Fruit fly (Drosophila melanogaster) whole organism, embryonic: ENCODE results near the gene CG5758.

Source experiments
- Aef1 ChIP-seq: fragments of 200-800 bp; sonication (Bioruptor generic); IDR thresholded peaks from 3 replicates; pipeline ENCODE4 v1.3.6; 2022; ENCODE audit warnings: missing biosample characterization, missing genetic modification characterization
- B-H1 ChIP-seq: fragments of 200-800 bp; sonication (Bioruptor generic); IDR thresholded peaks from 3 replicates; pipeline ENCODE4 v1.3.6; 2022; ENCODE audit warnings: missing biosample characterization, missing genetic modification characterization
- B-H2 ChIP-seq: fragments of 200-800 bp; sonication (Bioruptor generic); optimal IDR thresholded peaks from 2 replicates; lab custom pipeline; 2018; ENCODE audit warnings: missing biosample characterization, mild to moderate bottlenecking, missing genetic modification characterization
- CG10147 ChIP-seq: fragments of 200-800 bp; sonication (Bioruptor generic); optimal IDR thresholded peaks from 2 replicates; lab custom pipeline; 2019; ENCODE audit warnings: missing biosample characterization, mild to moderate bottlenecking, missing genetic modification characterization, moderate library complexity
- CG10366 ChIP-seq: fragments of 200-800 bp; sonication (Bioruptor generic); IDR thresholded peaks from 2 replicates; pipeline ENCODE4 v1.3.6; 2022; ENCODE audit warnings: missing biosample characterization, missing genetic modification characterization
- CG13296 ChIP-seq: fragments of 200-800 bp; sonication (Bioruptor generic); optimal IDR thresholded peaks from 3 replicates; lab custom pipeline; 2018; ENCODE audit warnings: missing biosample characterization, mild to moderate bottlenecking, missing genetic modification characterization
- CG14441 ChIP-seq: fragments of 200-800 bp; sonication (Bioruptor generic); IDR thresholded peaks from 2 replicates; pipeline ENCODE4 v1.3.6; 2022; ENCODE audit warnings: missing biosample characterization, missing genetic modification characterization
- CG15479 ChIP-seq: fragments of 200-800 bp; sonication (Bioruptor generic); optimal IDR thresholded peaks from 3 replicates; lab custom pipeline; 2019; ENCODE audit warnings: missing biosample characterization, mild to moderate bottlenecking, missing genetic modification characterization, moderate library complexity
- CG15601 ChIP-seq: fragments of 200-800 bp; sonication (Bioruptor generic); optimal IDR thresholded peaks from 3 replicates; lab custom pipeline; 2019; ENCODE audit warnings: missing biosample characterization, mild to moderate bottlenecking, missing genetic modification characterization, moderate library complexity
- CG17186 ChIP-seq: fragments of 200-800 bp; sonication (Bioruptor generic); optimal IDR thresholded peaks from 3 replicates; lab custom pipeline; 2017; ENCODE audit warnings: missing biosample characterization, missing genetic modification reagents, missing genetic modification characterization
- CG17361 ChIP-seq: fragments of 200-800 bp; sonication (Bioruptor generic); IDR thresholded peaks from 3 replicates; pipeline ENCODE4 v1.3.6; 2022; ENCODE audit warnings: missing biosample characterization, missing genetic modification characterization
- CG18262 ChIP-seq: fragments of 200-800 bp; optimal IDR thresholded peaks from 3 replicates; lab custom pipeline; 2019; ENCODE audit warnings: missing biosample characterization, mild to moderate bottlenecking, missing genetic modification characterization, moderate library complexity
- CG2199 ChIP-seq: fragments of 200-800 bp; sonication (Bioruptor generic); IDR thresholded peaks from 3 replicates; pipeline ENCODE4 v1.3.6; 2022; ENCODE audit warnings: missing biosample characterization, missing genetic modification characterization
- CG2875 ChIP-seq: fragments of 200-800 bp; sonication (Bioruptor generic); optimal IDR thresholded peaks from 2 replicates; lab custom pipeline; 2017; ENCODE audit warnings: missing biosample characterization, mild to moderate bottlenecking, missing genetic modification characterization, missing genetic modification reagents
- CG3065 ChIP-seq: fragments of 200-800 bp; sonication (Bioruptor generic); optimal IDR thresholded peaks from 2 replicates; lab custom pipeline; 2016; ENCODE audit warnings: missing biosample characterization, missing genetic modification characterization
- CG3407 ChIP-seq: fragments of 200-800 bp; sonication (Bioruptor generic); optimal IDR thresholded peaks from 2 replicates; lab custom pipeline; 2018; ENCODE audit warnings: missing biosample characterization, mild to moderate bottlenecking, missing genetic modification characterization
- CG4617 ChIP-seq: fragments of 200-800 bp; sonication (Bioruptor generic); optimal IDR thresholded peaks from 3 replicates; lab custom pipeline; 2016; ENCODE audit warnings: missing biosample characterization, missing genetic modification characterization, borderline replicate concordance
- CG5245 ChIP-seq: fragments of 200-800 bp; sonication (Bioruptor generic); optimal IDR thresholded peaks from 3 replicates; lab custom pipeline; 2016; ENCODE audit warnings: missing biosample characterization, missing genetic modification characterization
- CG9215 ChIP-seq: fragments of 200-800 bp; sonication (Bioruptor generic); IDR thresholded peaks from 2 replicates; pipeline ENCODE4 v1.3.6; 2022; ENCODE audit warnings: missing biosample characterization, missing genetic modification characterization
- CTCF ChIP-seq: fragments of 200-800 bp; sonication (Bioruptor generic); optimal IDR thresholded peaks from 2 replicates; lab custom pipeline; 2017; ENCODE audit warnings: missing biosample characterization, mild to moderate bottlenecking, missing genetic modification characterization, moderate library complexity
- D ChIP-seq, 2 experiments: fragments of 200-800 bp in 1 of 2; fragments of >200 bp in 1 of 2; sonication (Bioruptor generic) in 1 of 2; optimal IDR thresholded peaks; 2 replicates in 1 of 2; 3 replicates in 1 of 2; lab custom pipeline; 2017; ENCODE audit warnings: mild to moderate bottlenecking in 1 of 2, missing biosample characterization in 1 of 2, missing genetic modification characterization in 1 of 2, missing genetic modification reagents in 1 of 2
- H15 ChIP-seq: fragments of 200-800 bp; sonication (Bioruptor generic); IDR thresholded peaks from 3 replicates; pipeline ENCODE4 v1.3.6; 2022; ENCODE audit warnings: missing biosample characterization, missing genetic modification characterization
- HmgD ChIP-seq: fragments of 200-800 bp; sonication (Bioruptor generic); optimal IDR thresholded peaks from 3 replicates; lab custom pipeline; 2016; ENCODE audit warnings: missing biosample characterization, missing genetic modification characterization
- Hr39 ChIP-seq: fragments of >200 bp; optimal IDR thresholded peaks from 2 replicates; lab custom pipeline; 2017
- NfI ChIP-seq: fragments of 200-800 bp; sonication (Bioruptor generic); optimal IDR thresholded peaks from 3 replicates; lab custom pipeline; 2018; ENCODE audit warnings: missing biosample characterization, mild to moderate bottlenecking, missing genetic modification characterization, moderate library complexity
- Optix ChIP-seq: fragments of 200-800 bp; sonication (Bioruptor generic); IDR thresholded peaks from 3 replicates; pipeline ENCODE4 v1.3.6; 2022; ENCODE audit warnings: missing biosample characterization, missing genetic modification characterization
- Spps ChIP-seq: fragments of 200-800 bp; sonication (Bioruptor generic); optimal IDR thresholded peaks from 2 replicates; lab custom pipeline; 2018; ENCODE audit warnings: missing biosample characterization, mild to moderate bottlenecking, missing genetic modification characterization
- Taf1 ChIP-seq: fragments of 200-800 bp; sonication (Bioruptor generic); IDR thresholded peaks from 2 replicates; pipeline ENCODE4 v1.3.6; 2022; ENCODE audit warnings: missing biosample characterization, missing genetic modification characterization
- ac ChIP-seq: fragments of 200-800 bp; sonication (Bioruptor generic); optimal IDR thresholded peaks from 3 replicates; lab custom pipeline; 2017; ENCODE audit warnings: missing biosample characterization, mild to moderate bottlenecking, missing genetic modification characterization
- br ChIP-seq: fragments of >200 bp; optimal IDR thresholded peaks from 2 replicates; lab custom pipeline; 2017
- cato ChIP-seq: fragments of 200-800 bp; sonication (Bioruptor generic); optimal IDR thresholded peaks from 2 replicates; lab custom pipeline; 2016; ENCODE audit warnings: missing biosample characterization, missing genetic modification characterization, borderline replicate concordance
- chm ChIP-seq: fragments of 200-800 bp; sonication (Bioruptor generic); IDR thresholded peaks from 2 replicates; pipeline ENCODE4 v1.3.6; 2022; ENCODE audit warnings: missing biosample characterization, missing genetic modification characterization
- croc ChIP-seq: fragments of 200-800 bp; sonication (Bioruptor generic); conservative IDR thresholded peaks from 3 replicates; pipeline ENCODE4 v1.3.6; 2022; ENCODE audit warnings: missing biosample characterization, missing genetic modification characterization
- dan ChIP-seq: fragments of 200-800 bp; sonication (Bioruptor generic); IDR thresholded peaks from 2 replicates; pipeline ENCODE4 v1.3.6; 2022; ENCODE audit warnings: missing biosample characterization, missing genetic modification characterization
- dysf ChIP-seq: fragments of 200-800 bp; sonication (Bioruptor generic); IDR thresholded peaks from 3 replicates; pipeline ENCODE4 v1.3.6; 2022; ENCODE audit warnings: missing biosample characterization, missing genetic modification characterization
- esg ChIP-seq: fragments of 200-800 bp; sonication (Bioruptor generic); conservative IDR thresholded peaks from 2 replicates; pipeline ENCODE4 v1.3.6; 2022; ENCODE audit warnings: missing biosample characterization, missing genetic modification characterization
- eve ChIP-seq, 2 experiments: fragments of >200 bp; optimal IDR thresholded peaks; 2 replicates each; lab custom pipeline; 2017; ENCODE audit warnings: missing biosample characterization in 2 of 2, missing genetic modification characterization in 2 of 2
- fru ChIP-seq: fragments of >200 bp; optimal IDR thresholded peaks from 2 replicates; lab custom pipeline; 2017
- jumu ChIP-seq: fragments of 200-800 bp; sonication (Bioruptor generic); optimal IDR thresholded peaks from 3 replicates; lab custom pipeline; 2016; ENCODE audit warnings: missing biosample characterization, missing genetic modification characterization
- kni ChIP-seq: fragments of 200-800 bp; sonication (Bioruptor generic); optimal IDR thresholded peaks from 3 replicates; lab custom pipeline; 2017; ENCODE audit warnings: mild to moderate bottlenecking, missing biosample characterization, missing genetic modification reagents, missing genetic modification characterization
- knrl ChIP-seq: fragments of 200-800 bp; sonication (Bioruptor generic); IDR thresholded peaks from 3 replicates; pipeline ENCODE4 v1.3.6; 2022; ENCODE audit warnings: missing biosample characterization, missing genetic modification characterization; ENCODE audit not compliant: partially characterized antibody
- pho ChIP-seq: fragments of 200-800 bp; sonication (Bioruptor generic); optimal IDR thresholded peaks from 2 replicates; lab custom pipeline; 2016; ENCODE audit warnings: missing biosample characterization, missing genetic modification characterization
- phol ChIP-seq: fragments of 200-800 bp; sonication (Bioruptor generic); optimal IDR thresholded peaks from 3 replicates; lab custom pipeline; 2018; ENCODE audit warnings: missing biosample characterization, mild to moderate bottlenecking, missing genetic modification characterization, moderate library complexity
- prd ChIP-seq, 3 experiments: fragments of >200 bp in 2 of 3; fragments of 200-800 bp in 1 of 3; sonication (Bioruptor generic) in 1 of 3; optimal IDR thresholded peaks in 2 of 3; IDR thresholded peaks in 1 of 3; 2 replicates in 2 of 3; 3 replicates in 1 of 3; pipeline versions ENCODE4 v1.3.6 to Lab custom; 2017 to 2022; ENCODE audit warnings: missing biosample characterization in 1 of 3, missing genetic modification characterization in 1 of 3
- ranshi ChIP-seq: fragments of 200-800 bp; sonication (Bioruptor generic); IDR thresholded peaks from 2 replicates; pipeline ENCODE4 v1.3.6; 2022; ENCODE audit warnings: missing biosample characterization, missing genetic modification characterization
- sisA ChIP-seq: fragments of 200-800 bp; sonication (Bioruptor generic); IDR thresholded peaks from 2 replicates; pipeline ENCODE4 v1.3.6; 2022; ENCODE audit warnings: missing biosample characterization, missing genetic modification characterization
- sr ChIP-seq: fragments of 200-800 bp; sonication (Bioruptor generic); IDR thresholded peaks from 3 replicates; pipeline ENCODE4 v1.3.6; 2022; ENCODE audit warnings: missing biosample characterization, missing genetic modification characterization
- tio ChIP-seq: fragments of 200-800 bp; sonication (Bioruptor generic); optimal IDR thresholded peaks from 2 replicates; lab custom pipeline; 2017; ENCODE audit warnings: missing biosample characterization, missing genetic modification characterization, inconsistent platforms
- trh ChIP-seq: fragments of 200-800 bp; sonication (Bioruptor generic); optimal IDR thresholded peaks from 2 replicates; lab custom pipeline; 2016; ENCODE audit warnings: missing biosample characterization, missing genetic modification characterization
- unpg ChIP-seq: fragments of 200-800 bp; sonication (Bioruptor generic); optimal IDR thresholded peaks from 3 replicates; lab custom pipeline; 2018; ENCODE audit warnings: missing biosample characterization, mild to moderate bottlenecking, missing genetic modification characterization, moderate library complexity

Gene CG5758

DNA sequence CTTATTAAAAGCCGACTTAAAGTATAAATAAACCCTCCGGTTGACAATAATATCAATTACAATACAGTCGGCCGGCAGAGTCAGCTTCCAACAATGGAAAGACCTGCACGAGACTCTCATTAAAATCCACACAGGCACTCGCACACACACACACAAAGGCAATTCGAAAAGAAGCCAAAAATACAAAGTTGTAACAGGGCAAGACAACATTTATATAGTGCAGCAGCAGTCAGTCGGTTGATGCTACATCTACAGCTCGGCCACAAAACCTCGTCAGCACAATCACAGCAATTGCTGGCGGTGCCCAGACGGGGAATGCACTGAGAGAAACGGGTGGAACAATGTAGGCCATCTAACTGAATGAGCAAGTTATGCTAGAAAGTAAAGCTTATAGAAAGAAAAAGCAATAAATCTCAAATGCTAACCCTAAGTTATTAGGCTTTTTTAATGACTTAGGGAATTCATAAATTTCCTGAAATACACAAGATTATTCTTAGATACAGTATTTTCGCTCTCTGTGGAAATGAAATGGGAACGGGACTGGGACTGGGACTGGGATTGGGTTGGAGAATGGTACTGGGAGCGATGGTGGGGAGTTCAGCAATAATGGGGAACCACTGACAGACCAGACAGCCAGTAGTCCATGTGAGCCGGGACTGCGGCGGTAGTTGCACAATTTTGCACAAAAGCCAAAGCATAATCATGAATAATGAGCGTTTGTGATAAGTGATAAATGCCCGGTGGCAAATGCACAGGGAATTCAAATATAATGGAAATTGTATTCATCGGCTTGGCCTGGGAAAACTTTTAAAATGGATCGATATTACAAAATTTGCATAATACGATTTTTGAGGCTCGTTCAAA is 1.8 kb downstream of the CG5758 start (continued):
- TF ChIP-seq B-H2 (GFP tag; lab: Kevin White, UChicago) (no peak), trh (GFP tag; lab: Kevin White, UChicago) (no peak), CG17361 (GFP tag; lab: Robert Waterston, UW) (no peak), D (optimal IDR thresholded peaks at IDR 0.05; lab: Kevin White, UChicago) (no peak), D (GFP tag; optimal IDR thresholded peaks at IDR 0.05; lab: Kevin White, UChicago) (peak; percentile 30), CG15479 (GFP tag; lab: Kevin White, UChicago) (no peak), CG14441 (GFP tag; lab: Robert Waterston, UW) (0 out of 2 replicates have a peak, but pooled peaks have one; percentile 39), sr (GFP tag; lab: Robert Waterston, UW) (no peak), CG18262 (peak; percentile 35), fru (no peak), dan (GFP tag; lab: Robert Waterston, UW) (no peak), Hr39 (no peak), chm (GFP tag; lab: Robert Waterston, UW) (no peak), tio (GFP tag; lab: Kevin White, UChicago) (peak; percentile 15), croc (GFP tag; lab: Robert Waterston, UW) (no peak; the same call in 2 of the 3 replicates), sisA (GFP tag; lab: Robert Waterston, UW) (peak; percentile 38; the same call in 1 of the 2 replicates), phol (no peak), CG17186 (GFP tag; lab: Kevin White, UChicago) (no peak), ac (no peak), CG15601 (no peak), Aef1 (GFP tag; lab: Robert Waterston, UW) (no peak), B-H1 (no peak), cato (no peak), prd (optimal IDR thresholded peaks at IDR 0.05; lab: Kevin White, UChicago) (no peak), prd (GFP tag; IDR thresholded peaks at IDR 0.05; lab: Robert Waterston, UW) (peak; percentile 74), knrl (GFP tag; lab: Robert Waterston, UW) (no peak), esg (GFP tag; lab: Robert Waterston, UW) (peak; percentile 34; the same call in 1 of the 2 replicates), CG13296 (GFP tag; lab: Kevin White, UChicago) (no peak), pho (GFP tag; lab: Kevin White, UChicago) (peak; percentile 17), CG9215 (GFP tag; lab: Robert Waterston, UW) (peak; percentile 52), CG2199 (GFP tag; lab: Robert Waterston, UW) (no peak), NfI (peak; percentile 24), jumu (GFP tag; lab: Kevin White, UChicago) (peak; percentile 33), CG2875 (GFP tag; lab: Kevin White, UChicago) (peak; percentile 12), eve (GFP tag; optimal IDR thresholded peaks at IDR 0.05; lab: Kevin White, UChicago) (no peak), CG10147 (GFP tag; lab: Kevin White, UChicago) (peak; percentile 11), CTCF (no peak), dysf (peak; percentile 45; the same call in 2 of the 3 replicates), CG4617 (GFP tag; lab: Kevin White, UChicago) (no peak), ranshi (GFP tag; lab: Robert Waterston, UW) (peak; percentile 27; the same call in 1 of the 2 replicates), unpg (GFP tag; lab: Kevin White, UChicago) (peak; percentile 53), CG3065 (GFP tag; lab: Kevin White, UChicago) (no peak), CG3407 (GFP tag; lab: Kevin White, UChicago) (peak; percentile 5), kni (GFP tag; lab: Kevin White, UChicago) (no peak), Spps (tag; lab: Kevin White, UChicago) (no peak), H15 (0 out of 3 replicates have a peak, but pooled peaks have one; percentile 24), Optix (no peak), CG5245 (peak; percentile 43), br (no peak), HmgD (GFP tag; lab: Kevin White, UChicago) (no peak), CG10366 (GFP tag; lab: Robert Waterston, UW) (peak; percentile 37), Taf1 (GFP tag; lab: Robert Waterston, UW) (no peak)
